Fruit fly (Drosophila melanogaster): ENCODE results near the gene Octbeta1R.

The Octbeta1R gene

dm6 chr3R:22491088-22491879 is 5.7 kb upstream of the Octbeta1R start, which contains the start of the genes CCT1 and tHMG1 (continued):
- TF ChIP-seq CG18262 (tag; optimal IDR thresholded peaks at IDR 0.05) (peak; percentile 32), Aef1 (GFP tag; IDR thresholded peaks at IDR 0.05) (no peak), CG10267 (tag; optimal IDR thresholded peaks at IDR 0.05) (peak; percentile 42), ato (GFP tag; IDR thresholded peaks at IDR 0.05; ENCODE audit: partially characterized antibody) (peak; percentile 82)

DNA sequence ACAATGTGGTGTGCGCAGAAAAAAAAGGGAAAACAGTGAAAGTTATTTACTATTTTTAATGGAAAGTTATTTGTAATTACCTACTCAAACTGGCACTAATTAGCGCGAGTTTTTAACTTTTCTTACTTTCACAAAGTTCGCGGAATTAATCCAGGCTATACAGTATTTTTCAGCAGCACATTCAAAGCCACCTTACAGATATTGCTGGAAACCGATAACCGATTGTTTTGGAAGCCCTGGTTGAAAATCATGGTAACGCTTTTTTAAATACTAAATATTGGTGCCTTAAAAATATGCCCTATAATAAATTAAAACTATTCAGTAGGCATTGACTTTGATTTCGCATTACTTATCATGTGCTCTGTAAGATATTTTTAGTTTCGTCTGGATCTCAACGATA is 4.2 kb upstream of the Octbeta1R start, which contains the start of gene tHMG2:
TSS of gene tHMG2 (plus strand) at position 187 of the 400 bp plus-strand sequence.
- TF ChIP-seq row (GFP tag; IDR thresholded peaks at IDR 0.05) (peak; percentile 19; the same call in 1 of the 3 replicates), grn (GFP tag; optimal IDR thresholded peaks at IDR 0.05) (no peak), CG34224 (GFP tag; IDR thresholded peaks at IDR 0.05; ENCODE audit: partially characterized antibody) (0 out of 3 replicates have a peak, but pooled peaks have one; percentile 22), Bgb (GFP tag; IDR thresholded peaks at IDR 0.05; ENCODE audit: partially characterized antibody) (no peak), CG2116 (GFP tag; optimal IDR thresholded peaks at IDR 0.05) (peak; percentile 6), Dll (GFP tag; IDR thresholded peaks at IDR 0.05; ENCODE audit: partially characterized antibody) (peak; percentile 18; the same call in 1 of the 4 replicates), unc-4 (GFP tag; IDR thresholded peaks at IDR 0.05; ENCODE audit: partially characterized antibody) (0 out of 2 replicates have a peak, but pooled peaks have one; percentile 28), Med (GFP tag) (peak; percentile 44), slbo (GFP tag; IDR thresholded peaks at IDR 0.05) (no peak), Sry-δ (GFP tag; optimal IDR thresholded peaks at IDR 0.05) (peak; percentile 36), CG7928 (GFP tag; optimal IDR thresholded peaks at IDR 0.05) (peak; percentile 83), CG16813 (GFP tag; IDR thresholded peaks at IDR 0.05; ENCODE audit: partially characterized antibody) (0 out of 3 replicates have a peak, but pooled peaks have one; percentile 47), CG4854 (GFP tag; optimal IDR thresholded peaks at IDR 0.05) (no peak), CG6689 (GFP tag; IDR thresholded peaks at IDR 0.05) (peak; percentile 76), CG13287 (GFP tag; IDR thresholded peaks at IDR 0.05; ENCODE audit: partially characterized antibody) (peak; percentile 40; the same call in 1 of the 2 replicates), Dp (GFP tag; optimal IDR thresholded peaks at IDR 0.05) (peak; percentile 53), luna (GFP tag; optimal IDR thresholded peaks at IDR 0.05) (no peak), gsb-n (tag; optimal IDR thresholded peaks at IDR 0.05) (no peak), amos (GFP tag; IDR thresholded peaks at IDR 0.05; ENCODE audit: partially characterized antibody) (peak; percentile 27; the same call in 1 of the 2 replicates), sima (GFP tag; optimal IDR thresholded peaks at IDR 0.05) (no peak), lmd (GFP tag; IDR thresholded peaks at IDR 0.05) (no peak), nmo (GFP tag; optimal IDR thresholded peaks at IDR 0.05) (no peak), CG6254 (GFP tag; optimal IDR thresholded peaks at IDR 0.05) (no peak), Scr (GFP tag; IDR thresholded peaks at IDR 0.05; ENCODE audit: partially characterized antibody) (no peak), Six4 (GFP tag; optimal IDR thresholded peaks at IDR 0.05) (no peak), hbn (GFP tag; IDR thresholded peaks at IDR 0.05; ENCODE audit: partially characterized antibody) (0 out of 2 replicates have a peak, but pooled peaks have one; percentile 26), sens (GFP tag) (peak; percentile 41), CG13894 (tag; optimal IDR thresholded peaks at IDR 0.05) (no peak), E2f2 (GFP tag; IDR thresholded peaks at IDR 0.05) (peak; percentile 56), abd-A (tag; optimal IDR thresholded peaks at IDR 0.05) (no peak), fd102C (GFP tag; optimal IDR thresholded peaks at IDR 0.05) (no peak), tio (GFP tag; optimal IDR thresholded peaks at IDR 0.05) (no peak), pzg (GFP tag; optimal IDR thresholded peaks at IDR 0.05) (peak; percentile 40), CG1603 (tag; optimal IDR thresholded peaks at IDR 0.05) (peak; percentile 15), Ets65A (GFP tag) (peak; percentile 14), CG8281 (tag; optimal IDR thresholded peaks at IDR 0.05) (no peak), Ada2b (GFP tag; IDR thresholded peaks at IDR 0.05) (no peak), sim (GFP tag; IDR thresholded peaks at IDR 0.05) (no peak), inv (GFP tag; IDR thresholded peaks at IDR 0.05; ENCODE audit: partially characterized antibody) (no peak), Dref (GFP tag; IDR thresholded peaks at IDR 0.05) (peak; percentile 66), CG31365 (tag; optimal IDR thresholded peaks at IDR 0.05) (no peak), BEAF-32 (GFP tag; optimal IDR thresholded peaks at IDR 0.05) (peak; percentile 36)
